Worm (Caenorhabditis elegans): ENCODE measurements around the gene D2096.6.

DNA sequence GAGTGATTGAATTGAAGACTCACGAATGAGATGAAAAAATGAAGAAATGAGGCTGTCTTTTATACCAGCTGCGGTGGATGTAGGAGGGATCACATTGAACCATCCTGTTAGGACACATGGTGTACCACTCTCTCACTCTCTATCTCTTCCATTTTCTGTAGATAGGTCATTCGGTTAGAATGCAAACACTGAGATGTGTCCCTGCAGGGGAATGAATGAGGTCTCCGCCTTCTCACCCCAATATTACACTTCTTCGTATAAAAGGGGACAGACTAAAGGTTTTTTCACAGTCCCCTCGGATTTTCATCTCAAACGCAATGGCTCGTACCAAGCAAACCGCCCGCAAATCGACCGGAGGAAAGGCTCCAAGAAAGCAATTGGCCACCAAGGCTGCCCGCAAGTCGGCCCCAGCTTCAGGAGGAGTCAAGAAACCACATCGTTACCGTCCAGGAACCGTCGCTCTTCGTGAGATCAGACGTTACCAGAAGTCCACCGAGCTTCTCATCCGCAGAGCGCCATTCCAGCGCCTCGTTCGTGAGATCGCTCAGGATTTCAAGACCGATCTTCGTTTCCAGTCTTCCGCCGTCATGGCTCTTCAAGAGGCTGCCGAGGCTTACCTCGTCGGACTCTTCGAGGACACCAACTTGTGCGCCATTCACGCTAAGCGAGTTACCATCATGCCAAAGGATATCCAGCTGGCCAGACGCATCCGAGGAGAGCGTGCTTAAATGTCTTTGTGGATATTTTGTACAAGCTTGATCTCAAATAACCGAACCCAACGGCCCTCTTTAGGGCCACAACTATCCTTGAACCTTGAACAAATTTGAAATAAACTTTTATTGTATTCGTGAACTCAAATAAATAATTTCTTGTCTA, 34.8 kb downstream of the D2096.6 start, which contains the start of gene his-32:
- TF ChIP-seq hmbx-1 (tag; optimal IDR thresholded peaks at IDR 0.05) (peak; percentile 60), ama-1 (optimal IDR thresholded peaks at IDR 0.05) (peak; percentile 99), ets-7 (tag; optimal IDR thresholded peaks at IDR 0.05) (no peak), tbx-11 (GFP tag; IDR thresholded peaks at IDR 0.05) (no peak), tbx-37 (GFP tag; conservative IDR thresholded peaks at IDR 0.05) (no peak), hnd-1 (tag; optimal IDR thresholded peaks at IDR 0.05) (no peak), ceh-36 (tag; optimal IDR thresholded peaks at IDR 0.05) (peak; percentile 69), flt-1 (GFP tag; IDR thresholded peaks at IDR 0.05) (peak; percentile 65; the same call in 1 of the 2 replicates), scrt-1 (GFP tag; IDR thresholded peaks at IDR 0.05) (peak; percentile 78; the same call in 1 of the 2 replicates), hmg-4 (GFP tag; optimal IDR thresholded peaks at IDR 0.05) (peak; percentile 41)
